Worm (Caenorhabditis elegans) whole organism, young adult: ENCODE data around the gene nfki-1.

Experiments used
- B0336.3 ChIP-seq: fragments of 200-800 bp; sonication (Bioruptor generic); IDR thresholded peaks from 2 replicates; pipeline ENCODE4 v1.3.6; 2022; ENCODE audit warnings: missing genetic modification characterization, missing compliant biosample characterization
- C06A6.2 ChIP-seq: fragments of 200-800 bp; sonication (Bioruptor generic); conservative IDR thresholded peaks from 2 replicates; pipeline ENCODE4 v1.3.6; 2022; ENCODE audit warnings: missing genetic modification characterization, missing compliant biosample characterization
- F23B12.7 ChIP-seq: sonication (generic microtip); optimal IDR thresholded peaks from 2 replicates; lab custom pipeline; 2017; ENCODE audit warnings: missing genetic modification characterization, mild to moderate bottlenecking, missing compliant biosample characterization, antibody characterized with exemption, moderate library complexity; ENCODE audit not compliant: insufficient read depth
- F39B2.1 ChIP-seq: fragments of 200-800 bp; sonication (Bioruptor generic); IDR thresholded peaks from 2 replicates; pipeline ENCODE4 v1.3.6; 2022; ENCODE audit warnings: missing genetic modification reagents, missing genetic modification characterization, missing compliant biosample characterization
- F52B5.7 ChIP-seq: sonication (generic microtip); optimal IDR thresholded peaks from 2 replicates; lab custom pipeline; 2016; ENCODE audit warnings: mild to moderate bottlenecking, missing genetic modification characterization, missing compliant biosample characterization
- F57C9.4 ChIP-seq: sonication (generic microtip); optimal IDR thresholded peaks from 2 replicates; lab custom pipeline; 2017; ENCODE audit warnings: mild to moderate bottlenecking, missing genetic modification characterization, missing compliant biosample characterization
- ZK185.1 ChIP-seq: sonication (generic microtip); optimal IDR thresholded peaks from 2 replicates; lab custom pipeline; 2016; ENCODE audit warnings: mild to moderate bottlenecking, missing genetic modification characterization, missing compliant biosample characterization; ENCODE audit not compliant: poor library complexity, severe bottlenecking
- athp-1 ChIP-seq: sonication (generic microtip); optimal IDR thresholded peaks from 2 replicates; lab custom pipeline; 2017; ENCODE audit warnings: mild to moderate bottlenecking, missing genetic modification characterization, missing compliant biosample characterization
- bed-1 ChIP-seq: fragments of 200-800 bp; sonication (Bioruptor generic); IDR thresholded peaks from 2 replicates; pipeline ENCODE4 v1.3.6; 2022; ENCODE audit warnings: missing genetic modification reagents, missing genetic modification characterization, missing compliant biosample characterization
- ccch-3 ChIP-seq: fragments of 200-800 bp; sonication (Bioruptor generic); optimal IDR thresholded peaks from 2 replicates; lab custom pipeline; 2018; ENCODE audit warnings: mild to moderate bottlenecking, missing genetic modification characterization, missing compliant biosample characterization
- cebp-2 ChIP-seq: fragments of 200-800 bp; sonication (Bioruptor generic); IDR thresholded peaks from 2 replicates; pipeline ENCODE4 v1.3.6; 2022; ENCODE audit warnings: missing genetic modification characterization, missing compliant biosample characterization
- ceh-27 ChIP-seq: fragments of 200-800 bp; sonication (Bioruptor generic); optimal IDR thresholded peaks from 2 replicates; lab custom pipeline; 2018; ENCODE audit warnings: mild to moderate bottlenecking, missing genetic modification characterization, moderate library complexity, missing compliant biosample characterization
- ceh-40 ChIP-seq: fragments of 200-800 bp; sonication (Bioruptor generic); IDR thresholded peaks from 2 replicates; pipeline ENCODE4 v1.3.6; 2022; ENCODE audit warnings: missing genetic modification characterization, missing compliant biosample characterization
- ceh-58 ChIP-seq: fragments of 200-800 bp; sonication (Bioruptor generic); IDR thresholded peaks from 2 replicates; pipeline ENCODE4 v1.3.6; 2022; ENCODE audit warnings: missing genetic modification characterization, missing compliant biosample characterization
- chd-7 ChIP-seq: sonication (generic microtip); optimal IDR thresholded peaks from 2 replicates; lab custom pipeline; 2016; ENCODE audit warnings: mild to moderate bottlenecking, missing genetic modification characterization, moderate library complexity, missing compliant biosample characterization
- die-1 ChIP-seq: sonication (generic microtip); optimal IDR thresholded peaks from 2 replicates; lab custom pipeline; 2016; ENCODE audit warnings: missing genotype, mild to moderate bottlenecking, missing genetic modification characterization, missing compliant biosample characterization
- egl-18 ChIP-seq: fragments of 200-800 bp; sonication (Bioruptor generic); IDR thresholded peaks from 2 replicates; pipeline ENCODE4 v1.3.6; 2022; ENCODE audit warnings: missing genetic modification reagents, missing genetic modification characterization, missing compliant biosample characterization
- egl-44 ChIP-seq: fragments of 200-800 bp; sonication (Bioruptor generic); IDR thresholded peaks from 2 replicates; pipeline ENCODE4 v1.3.6; 2022; ENCODE audit warnings: missing genetic modification reagents, missing genetic modification characterization, missing compliant biosample characterization
- egrh-3 ChIP-seq: fragments of 200-800 bp; sonication (Bioruptor generic); IDR thresholded peaks from 2 replicates; pipeline ENCODE4 v1.3.6; 2022; ENCODE audit warnings: missing genetic modification reagents, missing genetic modification characterization, missing compliant biosample characterization
- gei-17 ChIP-seq: fragments of 200-800 bp; sonication (Bioruptor generic); optimal IDR thresholded peaks from 2 replicates; lab custom pipeline; 2018; ENCODE audit warnings: mild to moderate bottlenecking, missing genetic modification characterization, missing compliant biosample characterization
- hlh-12 ChIP-seq: sonication (generic microtip); optimal IDR thresholded peaks from 2 replicates; lab custom pipeline; 2016; ENCODE audit warnings: missing genetic modification characterization, missing compliant biosample characterization
- hmg-1.2 ChIP-seq: fragments of 200-800 bp; sonication (Bioruptor generic); IDR thresholded peaks from 2 replicates; pipeline ENCODE4 v1.3.6; 2022; ENCODE audit warnings: missing genetic modification reagents, missing genetic modification characterization, missing compliant biosample characterization
- let-607 ChIP-seq, 2 experiments: fragments of 200-800 bp in 1 of 2; sonication (Bioruptor generic) in 1 of 2; sonication (generic microtip) in 1 of 2; optimal IDR thresholded peaks; 2 replicates each; lab custom pipeline; 2016 to 2018; ENCODE audit warnings: mild to moderate bottlenecking in 2 of 2, missing compliant biosample characterization in 2 of 2, missing genetic modification characterization in 2 of 2, moderate library complexity in 2 of 2, missing genotype in 1 of 2
- lin-35 ChIP-seq, 3 experiments: fragments of 150-350 bp in 2 of 3; sonication (generic microtip) in 1 of 3; optimal IDR thresholded peaks; 2 replicates each; lab custom pipeline; 2014 to 2018; ENCODE audit warnings: missing biosample characterization in 3 of 3, missing genetic modification characterization in 3 of 3, missing genetic modification reagents in 3 of 3
- lin-40 ChIP-seq: sonication (generic microtip); optimal IDR thresholded peaks from 2 replicates; lab custom pipeline; 2016; ENCODE audit warnings: missing genetic modification characterization, mild to moderate bottlenecking, missing compliant biosample characterization, missing genotype, missing genetic modification reagents
- lin-54 ChIP-seq: fragments of 200-800 bp; sonication (Bioruptor generic); optimal IDR thresholded peaks from 2 replicates; lab custom pipeline; 2018; ENCODE audit warnings: mild to moderate bottlenecking, missing genetic modification characterization, missing compliant biosample characterization
- madf-6 ChIP-seq: fragments of 200-800 bp; sonication (Bioruptor generic); IDR thresholded peaks from 2 replicates; pipeline ENCODE4 v1.3.6; 2022; ENCODE audit warnings: missing genetic modification reagents, missing genetic modification characterization, missing compliant biosample characterization
- madf-8 ChIP-seq: fragments of 200-800 bp; sonication (Bioruptor generic); conservative IDR thresholded peaks from 2 replicates; pipeline ENCODE4 v1.3.6; 2022; ENCODE audit warnings: missing genetic modification reagents, missing genetic modification characterization, missing compliant biosample characterization
- mel-28 ChIP-seq: sonication (generic microtip); optimal IDR thresholded peaks from 2 replicates; lab custom pipeline; 2016; ENCODE audit warnings: borderline replicate concordance, mild to moderate bottlenecking, missing genetic modification characterization, missing compliant biosample characterization
- mxl-1 ChIP-seq: sonication (generic microtip); optimal IDR thresholded peaks from 2 replicates; lab custom pipeline; 2016; ENCODE audit warnings: missing genetic modification characterization, missing compliant biosample characterization
- nfya-1 ChIP-seq: sonication (generic microtip); optimal IDR thresholded peaks from 2 replicates; lab custom pipeline; 2017; ENCODE audit warnings: antibody characterized with exemption, missing compliant biosample characterization, missing genetic modification characterization, borderline replicate concordance; ENCODE audit not compliant: insufficient read depth
- nfyb-1 ChIP-seq: fragments of 200-800 bp; sonication (Bioruptor generic); IDR thresholded peaks from 2 replicates; pipeline ENCODE4 v1.3.6; 2022; ENCODE audit warnings: missing genetic modification reagents, missing genetic modification characterization, missing compliant biosample characterization
- nhr-179 ChIP-seq: sonication (generic microtip); optimal IDR thresholded peaks from 2 replicates; lab custom pipeline; 2016; ENCODE audit warnings: mild to moderate bottlenecking, missing genetic modification characterization, missing compliant biosample characterization
- nhr-27 ChIP-seq: fragments of 200-800 bp; sonication (Bioruptor generic); optimal IDR thresholded peaks from 2 replicates; lab custom pipeline; 2018; ENCODE audit warnings: mild to moderate bottlenecking, missing genetic modification characterization, moderate library complexity, missing compliant biosample characterization
- nhr-90 ChIP-seq: sonication (generic microtip); optimal IDR thresholded peaks from 2 replicates; lab custom pipeline; 2016; ENCODE audit warnings: missing genotype, mild to moderate bottlenecking, missing genetic modification characterization, missing compliant biosample characterization
- pha-4 ChIP-seq: fragments of 150-350 bp; sonication (generic microtip); optimal IDR thresholded peaks from 2 replicates; lab custom pipeline; 2014; ENCODE audit warnings: missing biosample characterization, missing genetic modification reagents, missing genetic modification characterization
- rcor-1 ChIP-seq: fragments of 200-800 bp; sonication (Bioruptor generic); IDR thresholded peaks from 2 replicates; pipeline ENCODE4 v1.3.6; 2022; ENCODE audit warnings: missing genetic modification reagents, missing genetic modification characterization, missing compliant biosample characterization
- repo-1 ChIP-seq: sonication (generic microtip); optimal IDR thresholded peaks from 2 replicates; lab custom pipeline; 2017; ENCODE audit warnings: mild to moderate bottlenecking, missing genetic modification characterization, missing compliant biosample characterization
- rpc-1 ChIP-seq, 2 experiments: fragments of 150-350 bp in 1 of 2; sonication (generic microtip) in 1 of 2; optimal IDR thresholded peaks; 2 replicates each; lab custom pipeline; 2014 to 2018; ENCODE audit warnings: missing biosample characterization in 1 of 2, missing genetic modification characterization in 1 of 2, missing genetic modification reagents in 1 of 2, missing genotype in 1 of 2
- snpc-1.1 ChIP-seq: sonication (generic microtip); optimal IDR thresholded peaks from 2 replicates; lab custom pipeline; 2017; ENCODE audit warnings: missing genetic modification characterization, mild to moderate bottlenecking, missing compliant biosample characterization, antibody characterized with exemption, moderate library complexity, missing genotype, missing genetic modification reagents; ENCODE audit not compliant: insufficient read depth
- sptf-2 ChIP-seq: fragments of 200-800 bp; sonication (Bioruptor generic); optimal IDR thresholded peaks from 2 replicates; lab custom pipeline; 2018; ENCODE audit warnings: mild to moderate bottlenecking, missing genetic modification characterization, missing compliant biosample characterization
- xnd-1 ChIP-seq: sonication (generic microtip); optimal IDR thresholded peaks from 2 replicates; lab custom pipeline; 2016; ENCODE audit warnings: missing genotype, missing genetic modification reagents, missing genetic modification characterization, missing compliant biosample characterization
- zfh-2 ChIP-seq: fragments of 200-800 bp; sonication (Bioruptor generic); conservative IDR thresholded peaks from 2 replicates; pipeline ENCODE4 v1.3.6; 2022; ENCODE audit warnings: missing genetic modification reagents, missing genetic modification characterization, missing compliant biosample characterization
- ztf-3 ChIP-seq: fragments of 200-800 bp; sonication (Bioruptor generic); optimal IDR thresholded peaks from 2 replicates; lab custom pipeline; 2018; ENCODE audit warnings: mild to moderate bottlenecking, missing genetic modification characterization, missing compliant biosample characterization

nfki-1 gene

DNA sequence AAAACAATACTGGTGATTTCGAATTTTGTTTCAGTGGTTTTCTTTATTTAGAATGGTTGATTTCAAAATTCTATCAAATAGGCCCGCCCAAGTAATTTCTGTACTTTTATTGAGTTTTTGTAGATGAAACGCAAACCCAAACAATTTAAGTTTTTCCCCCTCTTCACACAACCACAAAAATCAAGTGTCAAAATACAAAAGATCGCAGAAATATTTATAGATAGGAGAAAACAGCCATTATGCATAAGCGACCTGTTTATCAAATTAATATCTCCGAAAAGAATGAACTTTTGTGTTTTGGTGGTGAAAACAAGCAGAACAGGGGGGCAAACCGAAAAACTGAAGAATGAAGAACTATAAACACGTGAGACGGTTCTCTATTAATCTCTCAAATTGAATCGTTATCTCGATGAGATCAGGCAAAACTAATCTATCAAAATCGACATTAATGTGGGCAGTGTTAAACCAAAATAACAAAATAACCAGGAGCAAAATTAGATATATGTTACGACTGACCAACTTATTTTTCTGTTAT, 29.1 kb downstream of the nfki-1 start:
- TF ChIP-seq rcor-1 (GFP tag; lab: Robert Waterston, UW), result no peak
- no peak for TF ChIP-seq C06A6.2 (GFP tag; lab: Robert Waterston, UW)
- no peak for TF ChIP-seq lin-35 (GFP tag; optimal IDR thresholded peaks at IDR 0.05; lab: Kevin White, UChicago)

DNA sequence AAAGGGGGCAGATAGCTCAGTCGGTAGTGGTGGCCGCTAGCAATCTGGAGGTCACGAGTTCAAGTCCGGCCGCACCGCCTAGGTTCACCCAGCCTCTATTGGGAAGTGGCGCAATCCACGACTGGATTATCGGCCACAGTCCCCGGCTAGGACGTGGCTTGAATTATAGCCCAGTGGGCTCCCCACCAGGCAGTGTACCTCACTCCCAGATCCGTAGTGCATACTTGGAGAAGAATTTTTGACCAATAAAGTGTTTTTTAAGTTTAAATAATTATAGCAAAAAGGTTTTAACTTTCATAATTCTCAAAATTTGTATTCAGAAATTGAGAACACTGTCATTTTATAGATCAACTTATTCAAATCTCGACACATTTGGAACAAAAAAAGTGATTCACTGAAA, 30.3 kb downstream of the nfki-1 start:
- TF ChIP-seq madf-6, result no peak
- no peak for TF ChIP-seq egl-44
- TF ChIP-seq mxl-1 (tag; lab: Kevin White, UChicago), result no peak
- TF ChIP-seq rpc-1 (optimal IDR thresholded peaks at IDR 0.05; lab: Kevin White, UChicago), result peak; percentile 23
- TF ChIP-seq rpc-1 (tag; optimal IDR thresholded peaks at IDR 0.05; lab: Kevin White, UChicago), result peak; percentile 59
- TF ChIP-seq bed-1 (GFP tag; lab: Robert Waterston, UW), result no peak
- TF ChIP-seq egl-18, result no peak
- TF ChIP-seq zfh-2, result 0 out of 2 replicates have a peak, but pooled peaks have one; percentile 15
- no peak for TF ChIP-seq hlh-12 (tag; lab: Kevin White, UChicago)
- TF ChIP-seq pha-4 (tag; lab: Kevin White, UChicago), result no peak
- TF ChIP-seq nhr-27, result no peak
- TF ChIP-seq, all 124 proteins: peak for 2

DNA sequence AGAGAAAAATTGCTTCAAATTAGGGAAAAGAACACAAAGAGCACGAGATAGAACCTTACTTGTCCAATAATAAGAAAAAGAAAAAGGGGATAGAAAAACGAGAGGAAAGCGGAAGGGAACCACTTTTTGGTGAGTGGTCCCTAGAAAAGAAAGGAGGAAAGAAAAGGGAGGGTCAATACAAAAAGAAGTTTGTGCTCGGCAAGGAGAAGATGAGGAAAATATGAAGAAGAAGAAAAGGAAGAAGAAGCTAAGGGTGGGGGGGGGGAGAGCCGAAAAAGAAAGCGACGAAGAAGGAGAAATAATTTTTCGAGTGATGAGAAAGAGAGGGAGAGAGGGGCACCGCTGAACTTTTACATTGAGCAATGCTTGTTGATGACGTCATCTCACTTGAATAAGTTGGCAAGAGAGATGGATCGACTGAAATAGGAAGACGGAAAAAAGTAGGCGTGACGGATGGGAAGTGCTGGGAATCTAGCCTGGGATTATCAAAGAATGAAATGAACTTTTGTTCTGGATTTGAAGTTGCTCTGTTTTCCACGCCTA, 30.8 kb downstream of the nfki-1 start:
- TF ChIP-seq nhr-90 (no peak), hmg-1.2 (GFP tag; lab: Robert Waterston, UW) (peak; percentile 31; the same call in 1 of the 2 replicates), ceh-58 (no peak), F52B5.7 (no peak), die-1 (tag; lab: Kevin White, UChicago) (no peak), F23B12.7 (tag; lab: Kevin White, UChicago) (no peak), gei-17 (GFP tag; lab: Kevin White, UChicago) (no peak), nfyb-1 (GFP tag; lab: Robert Waterston, UW) (no peak), lin-54 (GFP tag; lab: Kevin White, UChicago) (no peak), B0336.3 (no peak), nfya-1 (tag; lab: Kevin White, UChicago) (no peak), madf-8 (GFP tag; lab: Robert Waterston, UW) (no peak), cebp-2 (GFP tag; lab: Robert Waterston, UW) (no peak), nhr-179 (tag; lab: Kevin White, UChicago) (no peak), lin-35 (GFP tag; optimal IDR thresholded peaks at IDR 0.05; lab: Kevin White, UChicago) (peak in 1 of 3 experiments; percentile 39), snpc-1.1 (tag; lab: Kevin White, UChicago) (no peak), xnd-1 (tag; lab: Kevin White, UChicago) (no peak), egrh-3 (GFP tag; lab: Robert Waterston, UW) (no peak), pha-4 (tag; lab: Kevin White, UChicago) (no peak), let-607 (tag; optimal IDR thresholded peaks at IDR 0.05; lab: Kevin White, UChicago) (no peak), ztf-3 (no peak), ccch-3 (GFP tag; lab: Kevin White, UChicago) (no peak), mel-28 (tag; lab: Kevin White, UChicago) (no peak), hlh-12 (tag; lab: Kevin White, UChicago) (no peak), athp-1 (tag; lab: Kevin White, UChicago) (no peak), F39B2.1 (GFP tag; lab: Robert Waterston, UW) (no peak), ceh-27 (GFP tag; lab: Kevin White, UChicago) (peak; percentile 35), ceh-40 (no peak), nhr-27 (no peak), sptf-2 (GFP tag; lab: Kevin White, UChicago) (no peak), lin-40 (tag; lab: Kevin White, UChicago) (peak; percentile 55), chd-7 (tag; lab: Kevin White, UChicago) (peak; percentile 23), repo-1 (tag; lab: Kevin White, UChicago) (no peak), madf-6 (no peak), F57C9.4 (tag; lab: Kevin White, UChicago) (no peak), ZK185.1 (tag; lab: Kevin White, UChicago) (no peak)
